Worm (Caenorhabditis elegans) whole organism, L1 larva: Measurements from ENCODE around the gene W06D11.5.

Source experiments
- C04F5.9 ChIP-seq: sonication (generic microtip); optimal IDR thresholded peaks from 2 replicates; lab custom pipeline; 2016; ENCODE audit warnings: missing genetic modification characterization, missing compliant biosample characterization
- Y116A8C.19 ChIP-seq: sonication (generic microtip); optimal IDR thresholded peaks from 2 replicates; lab custom pipeline; 2016; ENCODE audit warnings: missing compliant biosample characterization, missing genetic modification characterization, borderline replicate concordance
- aha-1 ChIP-seq: fragments of 150-350 bp; optimal IDR thresholded peaks from 2 replicates; lab custom pipeline; 2014; ENCODE audit warnings: missing biosample characterization, missing genetic modification characterization
- blmp-1 ChIP-seq: fragments of 150-350 bp; optimal IDR thresholded peaks from 2 replicates; lab custom pipeline; 2014; ENCODE audit warnings: missing biosample characterization, missing genetic modification characterization
- ceh-90 ChIP-seq: sonication (generic microtip); optimal IDR thresholded peaks from 2 replicates; lab custom pipeline; 2016; ENCODE audit warnings: missing genetic modification characterization, missing compliant biosample characterization
- dpl-1 ChIP-seq, 3 experiments: fragments of 150-350 bp in 2 of 3; sonication (generic microtip) in 1 of 3; optimal IDR thresholded peaks; 2 replicates each; lab custom pipeline; 2014 to 2017; ENCODE audit warnings: missing biosample characterization in 3 of 3, missing genetic modification characterization in 3 of 3, missing genetic modification reagents in 3 of 3
- dsc-1 ChIP-seq: sonication (generic microtip); optimal IDR thresholded peaks from 2 replicates; lab custom pipeline; 2016; ENCODE audit warnings: mild to moderate bottlenecking, missing genetic modification characterization, missing compliant biosample characterization
- efl-1 ChIP-seq, 4 experiments: fragments of 150-350 bp; optimal IDR thresholded peaks in 3 of 4; peaks in 1 of 4; 1 replicate in 1 of 4; 2 replicates in 3 of 4; lab custom pipeline; 2014; ENCODE audit warnings: missing biosample characterization in 2 of 4, missing genetic modification characterization in 2 of 4, missing genetic modification reagents in 2 of 4
- efl-3 ChIP-seq: fragments of 200-800 bp; sonication (Bioruptor generic); optimal IDR thresholded peaks from 2 replicates; lab custom pipeline; 2018; ENCODE audit warnings: mild to moderate bottlenecking, missing genetic modification characterization, missing compliant biosample characterization
- fkh-4 ChIP-seq: sonication (generic microtip); optimal IDR thresholded peaks from 2 replicates; lab custom pipeline; 2016; ENCODE audit warnings: missing compliant biosample characterization, missing genetic modification characterization, borderline replicate concordance
- fkh-8 ChIP-seq: sonication (generic microtip); optimal IDR thresholded peaks from 2 replicates; lab custom pipeline; 2016; ENCODE audit warnings: mild to moderate bottlenecking, missing genetic modification characterization, missing compliant biosample characterization
- fos-1 ChIP-seq: fragments of 150-350 bp; optimal IDR thresholded peaks from 2 replicates; lab custom pipeline; 2014; ENCODE audit warnings: missing biosample characterization, missing genetic modification characterization
- grh-1 ChIP-seq: fragments of 200-800 bp; sonication (Bioruptor generic); IDR thresholded peaks from 2 replicates; pipeline ENCODE4 v1.3.6; 2022; ENCODE audit warnings: missing genetic modification reagents, missing genetic modification characterization, missing compliant biosample characterization
- hlh-17 ChIP-seq: fragments of 200-800 bp; sonication (Bioruptor generic); optimal IDR thresholded peaks from 2 replicates; lab custom pipeline; 2018; ENCODE audit warnings: missing genetic modification characterization, mild to moderate bottlenecking, missing compliant biosample characterization, moderate library complexity, borderline replicate concordance
- hlh-4 ChIP-seq: sonication (generic microtip); optimal IDR thresholded peaks from 2 replicates; lab custom pipeline; 2016; ENCODE audit warnings: mild to moderate bottlenecking, missing genetic modification characterization, missing compliant biosample characterization
- irx-1 ChIP-seq: sonication (generic microtip); optimal IDR thresholded peaks from 2 replicates; lab custom pipeline; 2016; ENCODE audit warnings: missing genetic modification characterization, missing compliant biosample characterization
- jun-1 ChIP-seq: fragments of 150-350 bp; optimal IDR thresholded peaks from 2 replicates; lab custom pipeline; 2014; ENCODE audit warnings: missing biosample characterization, missing genetic modification reagents, missing genetic modification characterization
- lir-3 ChIP-seq: sonication (generic microtip); optimal IDR thresholded peaks from 2 replicates; lab custom pipeline; 2016; ENCODE audit warnings: mild to moderate bottlenecking, missing genetic modification characterization, moderate library complexity, missing compliant biosample characterization; ENCODE audit not compliant: poor library complexity
- lsy-2 ChIP-seq, 2 experiments: fragments of 150-350 bp; optimal IDR thresholded peaks; 2 replicates each; lab custom pipeline; 2014; ENCODE audit warnings: missing biosample characterization in 2 of 2, missing genetic modification characterization in 2 of 2
- mab-9 ChIP-seq: fragments of 200-800 bp; sonication (Bioruptor generic); IDR thresholded peaks from 2 replicates; pipeline ENCODE4 v1.3.6; 2022; ENCODE audit warnings: missing genetic modification reagents, missing genetic modification characterization, missing compliant biosample characterization
- nhr-11 ChIP-seq: fragments of 150-350 bp; optimal IDR thresholded peaks from 2 replicates; lab custom pipeline; 2014; ENCODE audit warnings: missing biosample characterization, missing genetic modification characterization
- nhr-20 ChIP-seq: sonication (generic microtip); optimal IDR thresholded peaks from 2 replicates; lab custom pipeline; 2016; ENCODE audit warnings: mild to moderate bottlenecking, missing genetic modification characterization, missing compliant biosample characterization
- nhr-237 ChIP-seq: fragments of 150-350 bp; optimal IDR thresholded peaks from 2 replicates; lab custom pipeline; 2014; ENCODE audit warnings: missing biosample characterization, missing genetic modification characterization
- nhr-47 ChIP-seq: sonication (generic microtip); optimal IDR thresholded peaks from 2 replicates; lab custom pipeline; 2016; ENCODE audit warnings: mild to moderate bottlenecking, missing genetic modification characterization, moderate library complexity, missing compliant biosample characterization
- nhr-71 ChIP-seq: sonication (generic microtip); optimal IDR thresholded peaks from 2 replicates; lab custom pipeline; 2016; ENCODE audit warnings: mild to moderate bottlenecking, missing genetic modification characterization, moderate library complexity, missing compliant biosample characterization
- nhr-77 ChIP-seq: fragments of 150-350 bp; optimal IDR thresholded peaks from 2 replicates; lab custom pipeline; 2014; ENCODE audit warnings: missing biosample characterization, missing genetic modification characterization
- nhr-84 ChIP-seq: sonication (generic microtip); optimal IDR thresholded peaks from 2 replicates; lab custom pipeline; 2017; ENCODE audit warnings: missing biosample characterization, missing genetic modification characterization
- nhr-85 ChIP-seq: sonication (generic microtip); peaks from one replicate; lab custom pipeline; 2016; ENCODE audit warnings: missing genetic modification characterization, inconsistent platforms, missing compliant biosample characterization
- pqm-1 ChIP-seq: sonication (generic microtip); optimal IDR thresholded peaks from 3 replicates; lab custom pipeline; 2017; ENCODE audit warnings: missing biosample characterization, missing genetic modification characterization
- snpc-4 ChIP-seq: fragments of 150-350 bp; optimal IDR thresholded peaks from 2 replicates; lab custom pipeline; 2014; ENCODE audit warnings: missing biosample characterization, missing genetic modification characterization
- snu-23 ChIP-seq: sonication (generic microtip); optimal IDR thresholded peaks from 2 replicates; lab custom pipeline; 2016; ENCODE audit warnings: missing genetic modification characterization, missing compliant biosample characterization
- unc-130 ChIP-seq: fragments of 150-350 bp; optimal IDR thresholded peaks from 2 replicates; lab custom pipeline; 2017; ENCODE audit warnings: missing biosample characterization, missing genetic modification characterization, inconsistent platforms
- unc-30 ChIP-seq: sonication (generic microtip); optimal IDR thresholded peaks from 2 replicates; lab custom pipeline; 2017; ENCODE audit warnings: missing biosample characterization, missing genetic modification characterization
- unc-62 ChIP-seq: fragments of 150-350 bp; optimal IDR thresholded peaks from 2 replicates; lab custom pipeline; 2014; ENCODE audit warnings: missing biosample characterization, missing genetic modification reagents, missing genetic modification characterization
- unc-98 ChIP-seq: fragments of 200-800 bp; sonication (Bioruptor generic); IDR thresholded peaks from 2 replicates; pipeline ENCODE4 v1.3.6; 2022; ENCODE audit warnings: missing genetic modification characterization, missing compliant biosample characterization
- vab-15 ChIP-seq: sonication (generic microtip); optimal IDR thresholded peaks from 2 replicates; lab custom pipeline; 2017; ENCODE audit warnings: missing genotype, mild to moderate bottlenecking, missing genetic modification characterization, missing compliant biosample characterization
- xbp-1 ChIP-seq: sonication (generic microtip); optimal IDR thresholded peaks from 2 replicates; lab custom pipeline; 2016; ENCODE audit warnings: missing genetic modification characterization, missing compliant biosample characterization

The W06D11.5 gene

ce11 chrX:12288254-12288653 is 11.7 kb upstream of the W06D11.5 start, which contains the start of gene C04B4.5:
TSS of gene C04B4.5 (minus strand) at chrX:12288354.
- TF ChIP-seq unc-130: no peak
- TF ChIP-seq xbp-1: no peak
- no peak for TF ChIP-seq lsy-2 (tag; optimal IDR thresholded peaks at IDR 0.05; lab: Kevin White, UChicago)
- no peak for TF ChIP-seq irx-1 (tag; lab: Kevin White, UChicago)
- no peak for TF ChIP-seq nhr-71
- no peak for TF ChIP-seq vab-15
- TF ChIP-seq hlh-4: no peak
- no peak for TF ChIP-seq blmp-1 (tag; lab: Kevin White, UChicago)
- no peak for TF ChIP-seq snpc-4 (tag; lab: Kevin White, UChicago)
- TF ChIP-seq aha-1 (tag; lab: Kevin White, UChicago): no peak
- TF ChIP-seq fos-1: no peak
- no peak for TF ChIP-seq nhr-11 (tag; lab: Kevin White, UChicago)
- TF ChIP-seq ceh-90 (tag; lab: Kevin White, UChicago): no peak
- no peak for TF ChIP-seq hlh-17 (GFP tag; lab: Kevin White, UChicago)
- TF ChIP-seq nhr-77 (tag; lab: Kevin White, UChicago): no peak
- no peak for TF ChIP-seq dsc-1 (tag; lab: Kevin White, UChicago)

- TF ChIP-seq nhr-84 (tag; lab: Kevin White, UChicago) (no peak), irx-1 (tag; lab: Kevin White, UChicago) (no peak), xbp-1 (no peak), nhr-20 (tag; lab: Kevin White, UChicago) (no peak), grh-1 (GFP tag; lab: Robert Waterston, UW) (no peak), nhr-11 (tag; lab: Kevin White, UChicago) (no peak), dpl-1 (GFP tag; optimal IDR thresholded peaks at IDR 0.05; lab: Kevin White, UChicago) (no peak), jun-1 (tag; lab: Kevin White, UChicago) (no peak), fkh-4 (tag; lab: Kevin White, UChicago) (no peak), unc-62 (GFP tag; lab: Kevin White, UChicago) (no peak), nhr-237 (tag; lab: Kevin White, UChicago) (no peak), pqm-1 (tag; lab: Kevin White, UChicago) (no peak), nhr-47 (tag; lab: Kevin White, UChicago) (no peak), unc-30 (no peak), fkh-8 (no peak), efl-1 (optimal IDR thresholded peaks at IDR 0.05; lab: Kevin White, UChicago) (no peak), efl-1 (GFP tag; optimal IDR thresholded peaks at IDR 0.05 in 1 of 2; lab: Kevin White, UChicago) (no peak), snu-23 (GFP tag; lab: Kevin White, UChicago) (no peak), Y116A8C.19 (tag; lab: Kevin White, UChicago) (no peak), lir-3 (no peak)
Observed at ce11 chrX:12290539-12290938, 9.4 kb upstream of the W06D11.5 start, which contains the start of gene C04B4.4. TSS of gene C04B4.4 (plus strand) at chrX:12290839.

ce11 chrX:12294263-12294662 is 5.7 kb upstream of the W06D11.5 start, which contains the start of gene W06D11.1:
TSS of gene W06D11.1 (plus strand) at chrX:12294563.
- TF ChIP-seq efl-3 (GFP tag; lab: Kevin White, UChicago) (no peak), unc-30 (no peak), snpc-4 (tag; lab: Kevin White, UChicago) (no peak), Y116A8C.19 (tag; lab: Kevin White, UChicago) (no peak), jun-1 (tag; lab: Kevin White, UChicago) (no peak), nhr-85 (tag; lab: Kevin White, UChicago) (no peak), efl-1 (optimal IDR thresholded peaks at IDR 0.05; lab: Kevin White, UChicago) (no peak), efl-1 (GFP tag; optimal IDR thresholded peaks at IDR 0.05 in 1 of 2; lab: Kevin White, UChicago) (no peak), C04F5.9 (tag; lab: Kevin White, UChicago) (no peak), fkh-8 (no peak), unc-98 (GFP tag; lab: Robert Waterston, UW) (no peak), fkh-4 (tag; lab: Kevin White, UChicago) (no peak), grh-1 (GFP tag; lab: Robert Waterston, UW) (no peak), mab-9 (no peak)
- TF ChIP-seq, all 84 proteins: peak for 0
